Fruit fly (Drosophila melanogaster) whole organism, embryonic: ENCODE results near the gene CG11700.
A peak's percentile ranks its signal among the peaks of the same experiment; 100 is the strongest.

ENCODE experiments used
- Adf1 ChIP-seq: fragments of 200-800 bp; sonication (Bioruptor generic); IDR thresholded peaks from 2 replicates; pipeline ENCODE4 v1.3.6; 2022; ENCODE audit warnings: missing biosample characterization, missing genetic modification characterization
- Bgb ChIP-seq: fragments of 200-800 bp; sonication (Bioruptor generic); IDR thresholded peaks from 2 replicates; pipeline ENCODE4 v1.3.6; 2022; ENCODE audit warnings: missing biosample characterization, missing genetic modification characterization; ENCODE audit not compliant: partially characterized antibody
- CG10209 ChIP-seq: fragments of 200-800 bp; sonication (Bioruptor generic); optimal IDR thresholded peaks from 3 replicates; lab custom pipeline; 2017; ENCODE audit warnings: missing biosample characterization, mild to moderate bottlenecking, missing genetic modification characterization, missing genetic modification reagents
- CG10654 ChIP-seq: fragments of 200-800 bp; sonication (Bioruptor generic); optimal IDR thresholded peaks from 2 replicates; lab custom pipeline; 2016; ENCODE audit warnings: missing biosample characterization, missing genetic modification characterization
- CG10979 ChIP-seq: fragments of 200-800 bp; sonication (Bioruptor generic); optimal IDR thresholded peaks from 2 replicates; lab custom pipeline; 2018; ENCODE audit warnings: missing biosample characterization, mild to moderate bottlenecking, missing genetic modification characterization, moderate library complexity
- CG11504 ChIP-seq: fragments of 200-800 bp; sonication (Bioruptor generic); optimal IDR thresholded peaks from 3 replicates; lab custom pipeline; 2019; ENCODE audit warnings: missing biosample characterization, mild to moderate bottlenecking, missing genetic modification characterization, moderate library complexity
- CG13287 ChIP-seq: fragments of 200-800 bp; sonication (Bioruptor generic); IDR thresholded peaks from 2 replicates; pipeline ENCODE4 v1.3.6; 2022; ENCODE audit warnings: missing biosample characterization, missing genetic modification characterization; ENCODE audit not compliant: partially characterized antibody
- CG13775 ChIP-seq: fragments of 200-800 bp; sonication (Bioruptor generic); optimal IDR thresholded peaks from 3 replicates; lab custom pipeline; 2017; ENCODE audit warnings: missing biosample characterization, mild to moderate bottlenecking, missing genetic modification characterization
- CG14014 ChIP-seq: fragments of 200-800 bp; sonication (Bioruptor generic); IDR thresholded peaks from 2 replicates; pipeline ENCODE4 v1.3.6; 2022; ENCODE audit warnings: missing biosample characterization, missing genetic modification characterization
- CG14441 ChIP-seq: fragments of 200-800 bp; sonication (Bioruptor generic); IDR thresholded peaks from 2 replicates; pipeline ENCODE4 v1.3.6; 2022; ENCODE audit warnings: missing biosample characterization, missing genetic modification characterization
- CG14860 ChIP-seq: fragments of 200-800 bp; sonication (Bioruptor generic); IDR thresholded peaks from 3 replicates; pipeline ENCODE4 v1.3.6; 2022; ENCODE audit warnings: missing biosample characterization, missing genetic modification characterization; ENCODE audit not compliant: partially characterized antibody
- CG15269 ChIP-seq: fragments of 200-800 bp; sonication (Bioruptor generic); optimal IDR thresholded peaks from 2 replicates; lab custom pipeline; 2018; ENCODE audit warnings: missing biosample characterization, mild to moderate bottlenecking, missing genetic modification characterization, moderate library complexity
- CG15601 ChIP-seq: fragments of 200-800 bp; sonication (Bioruptor generic); optimal IDR thresholded peaks from 3 replicates; lab custom pipeline; 2019; ENCODE audit warnings: missing biosample characterization, mild to moderate bottlenecking, missing genetic modification characterization, moderate library complexity
- CG1647 ChIP-seq: fragments of 200-800 bp; sonication (Bioruptor generic); optimal IDR thresholded peaks from 3 replicates; lab custom pipeline; 2016; ENCODE audit warnings: missing biosample characterization, missing genetic modification characterization
- CG17612 ChIP-seq: fragments of 200-800 bp; sonication (Bioruptor generic); IDR thresholded peaks from 2 replicates; pipeline ENCODE4 v1.3.6; 2022; ENCODE audit warnings: missing biosample characterization, missing genetic modification characterization
- CG18619 ChIP-seq: fragments of 200-800 bp; sonication (Bioruptor generic); optimal IDR thresholded peaks from 3 replicates; lab custom pipeline; 2017; ENCODE audit warnings: missing biosample characterization, mild to moderate bottlenecking, missing genetic modification characterization
- CG2129 ChIP-seq: fragments of 200-800 bp; sonication (Bioruptor generic); IDR thresholded peaks from 2 replicates; pipeline ENCODE4 v1.3.6; 2022; ENCODE audit warnings: missing biosample characterization, missing genetic modification characterization; ENCODE audit not compliant: partially characterized antibody
- CG32532 ChIP-seq: fragments of 200-800 bp; sonication (Bioruptor generic); IDR thresholded peaks from 2 replicates; pipeline ENCODE4 v1.3.6; 2022; ENCODE audit warnings: missing biosample characterization, missing genetic modification characterization
- CG33557 ChIP-seq: fragments of 200-800 bp; sonication (Bioruptor generic); optimal IDR thresholded peaks from 2 replicates; lab custom pipeline; 2019; ENCODE audit warnings: missing biosample characterization, mild to moderate bottlenecking, missing genetic modification characterization, moderate library complexity
- CG3726 ChIP-seq: fragments of 200-800 bp; sonication (Bioruptor generic); IDR thresholded peaks from 3 replicates; pipeline ENCODE4, ENCODE4 v1.3.6; 2022; ENCODE audit warnings: missing biosample characterization, missing genetic modification characterization
- CG3995 ChIP-seq: fragments of 200-800 bp; sonication (Bioruptor generic); optimal IDR thresholded peaks from 3 replicates; lab custom pipeline; 2016; ENCODE audit warnings: missing biosample characterization, missing genetic modification characterization
- CG4617 ChIP-seq: fragments of 200-800 bp; sonication (Bioruptor generic); optimal IDR thresholded peaks from 3 replicates; lab custom pipeline; 2016; ENCODE audit warnings: missing biosample characterization, missing genetic modification characterization, borderline replicate concordance
- CG5180 ChIP-seq: fragments of 200-800 bp; sonication (Bioruptor generic); optimal IDR thresholded peaks from 3 replicates; lab custom pipeline; 2017; ENCODE audit warnings: missing biosample characterization, missing genetic modification characterization, mild to moderate bottlenecking, moderate library complexity, missing genetic modification reagents
- CG7745 ChIP-seq: fragments of 200-800 bp; sonication (Bioruptor generic); optimal IDR thresholded peaks from 2 replicates; lab custom pipeline; 2018; ENCODE audit warnings: missing biosample characterization, mild to moderate bottlenecking, missing genetic modification characterization, moderate library complexity
- CG9876 ChIP-seq: fragments of 200-800 bp; sonication (Bioruptor generic); optimal IDR thresholded peaks from 2 replicates; lab custom pipeline; 2016; ENCODE audit warnings: missing biosample characterization, missing genetic modification characterization
- Chrac-16 ChIP-seq: fragments of 200-800 bp; sonication (Bioruptor generic); optimal IDR thresholded peaks from 3 replicates; lab custom pipeline; 2016; ENCODE audit warnings: missing biosample characterization, missing genetic modification characterization
- CoRest ChIP-seq: fragments of 200-800 bp; sonication (Bioruptor generic); optimal IDR thresholded peaks from 3 replicates; lab custom pipeline; 2018; ENCODE audit warnings: missing biosample characterization, mild to moderate bottlenecking, missing genetic modification characterization, moderate library complexity
- Dbx ChIP-seq: fragments of 200-800 bp; sonication (Bioruptor generic); IDR thresholded peaks from 3 replicates; pipeline ENCODE4 v1.3.6; 2022; ENCODE audit warnings: missing biosample characterization, missing genetic modification characterization
- Hr3 ChIP-seq: fragments of 200-800 bp; sonication (Bioruptor generic); optimal IDR thresholded peaks from 3 replicates; lab custom pipeline; 2016; ENCODE audit warnings: missing biosample characterization, missing genetic modification characterization
- Lpt ChIP-seq: fragments of >200 bp; optimal IDR thresholded peaks from 2 replicates; lab custom pipeline; 2018; ENCODE audit warnings: missing biosample characterization, missing genetic modification characterization
- MBD-R2 ChIP-seq: fragments of 200-800 bp; sonication (Bioruptor generic); IDR thresholded peaks from 2 replicates; pipeline ENCODE4 v1.3.6; 2022; ENCODE audit warnings: missing biosample characterization, missing genetic modification characterization
- Max ChIP-seq: fragments of 200-800 bp; sonication (Bioruptor generic); optimal IDR thresholded peaks from 2 replicates; lab custom pipeline; 2016; ENCODE audit warnings: missing biosample characterization, mild to moderate bottlenecking, missing genetic modification characterization
- Xrp1 ChIP-seq: fragments of 200-800 bp; sonication (Bioruptor generic); IDR thresholded peaks from 2 replicates; pipeline ENCODE4 v1.3.6; 2022; ENCODE audit warnings: missing biosample characterization, missing genetic modification characterization
- ac ChIP-seq: fragments of 200-800 bp; sonication (Bioruptor generic); optimal IDR thresholded peaks from 3 replicates; lab custom pipeline; 2017; ENCODE audit warnings: missing biosample characterization, mild to moderate bottlenecking, missing genetic modification characterization
- ash1 ChIP-seq: fragments of 200-800 bp; sonication (Bioruptor generic); optimal IDR thresholded peaks from 2 replicates; lab custom pipeline; 2018; ENCODE audit warnings: missing biosample characterization, mild to moderate bottlenecking, missing genetic modification characterization
- bab2 ChIP-seq: fragments of 200-800 bp; sonication (Bioruptor generic); optimal IDR thresholded peaks from 2 replicates; lab custom pipeline; 2016; ENCODE audit warnings: missing biosample characterization, missing genetic modification characterization
- bcd ChIP-seq: fragments of 200-800 bp; sonication (Bioruptor generic); optimal IDR thresholded peaks from 2 replicates; lab custom pipeline; 2017; ENCODE audit warnings: missing biosample characterization, mild to moderate bottlenecking, missing genetic modification characterization
- crc ChIP-seq: fragments of 200-800 bp; sonication (Bioruptor generic); optimal IDR thresholded peaks from 2 replicates; lab custom pipeline; 2016; ENCODE audit warnings: missing biosample characterization, missing genetic modification characterization
- dan ChIP-seq: fragments of 200-800 bp; sonication (Bioruptor generic); IDR thresholded peaks from 2 replicates; pipeline ENCODE4 v1.3.6; 2022; ENCODE audit warnings: missing biosample characterization, missing genetic modification characterization
- exex ChIP-seq: fragments of 200-800 bp; sonication (Bioruptor generic); optimal IDR thresholded peaks from 4 replicates; lab custom pipeline; 2018; ENCODE audit warnings: missing biosample characterization, mild to moderate bottlenecking, missing genetic modification characterization, moderate library complexity
- gfzf ChIP-seq: fragments of 200-800 bp; sonication (Bioruptor generic); optimal IDR thresholded peaks from 2 replicates; lab custom pipeline; 2016; ENCODE audit warnings: missing biosample characterization, mild to moderate bottlenecking, missing genetic modification characterization, moderate library complexity
- kah ChIP-seq: fragments of 200-800 bp; sonication (Bioruptor generic); optimal IDR thresholded peaks from 2 replicates; lab custom pipeline; 2018; ENCODE audit warnings: missing biosample characterization, mild to moderate bottlenecking, missing genetic modification characterization
- lov ChIP-seq, 2 experiments: fragments of 200-800 bp in 1 of 2; fragments of >200 bp in 1 of 2; sonication (Bioruptor generic) in 1 of 2; IDR thresholded peaks in 1 of 2; optimal IDR thresholded peaks in 1 of 2; 2 replicates in 1 of 2; 3 replicates in 1 of 2; pipeline versions ENCODE4 v1.3.6 to Lab custom; 2017 to 2022; ENCODE audit warnings: missing biosample characterization in 1 of 2, missing genetic modification characterization in 1 of 2
- mld ChIP-seq: fragments of 200-800 bp; sonication (Bioruptor generic); IDR thresholded peaks from 3 replicates; pipeline ENCODE4 v1.3.6; 2022; ENCODE audit warnings: missing biosample characterization, missing genetic modification characterization; ENCODE audit not compliant: partially characterized antibody
- so ChIP-seq: fragments of 200-800 bp; sonication (Bioruptor generic); IDR thresholded peaks from 3 replicates; pipeline ENCODE4 v1.3.6; 2022; ENCODE audit warnings: missing biosample characterization, missing genetic modification characterization
- stc ChIP-seq: fragments of 200-800 bp; sonication (Bioruptor generic); IDR thresholded peaks from 2 replicates; pipeline ENCODE4 v1.3.6; 2022; ENCODE audit warnings: missing biosample characterization, missing genetic modification characterization
- vvl ChIP-seq: fragments of 200-800 bp; sonication (Bioruptor generic); IDR thresholded peaks from 2 replicates; pipeline ENCODE4 v1.3.6; 2022; ENCODE audit warnings: missing biosample characterization, missing genetic modification characterization
- zen ChIP-seq: fragments of 200-800 bp; sonication (Bioruptor generic); optimal IDR thresholded peaks from 3 replicates; lab custom pipeline; 2018; ENCODE audit warnings: missing biosample characterization, mild to moderate bottlenecking, missing genetic modification characterization, moderate library complexity
- zen2 ChIP-seq: fragments of 200-800 bp; sonication (Bioruptor generic); IDR thresholded peaks from 3 replicates; pipeline ENCODE4 v1.3.6; 2022; ENCODE audit warnings: missing biosample characterization, missing genetic modification characterization; ENCODE audit not compliant: partially characterized antibody

Gene CG11700

dm6 chrX:6255414-6255915 is 27.9 kb downstream of the CG11700 start, which contains the start of the genes Rbcn-3A and Spx (continued):
- TF ChIP-seq bab2 (GFP tag; lab: Kevin White, UChicago) (no peak), CG5180 (GFP tag; lab: Kevin White, UChicago) (no peak), exex (tag; lab: Kevin White, UChicago) (no peak), dan (GFP tag; lab: Robert Waterston, UW) (no peak), kah (no peak), Dbx (GFP tag; lab: Robert Waterston, UW) (no peak), CG7745 (tag; lab: Kevin White, UChicago) (no peak), Lpt (no peak), CG2129 (GFP tag; lab: Robert Waterston, UW) (peak; percentile 82), CG10979 (tag; lab: Kevin White, UChicago) (peak; percentile 2), CG10654 (GFP tag; lab: Kevin White, UChicago) (no peak), CG14014 (GFP tag; lab: Robert Waterston, UW) (no peak), so (GFP tag; lab: Robert Waterston, UW) (no peak), CG3726 (GFP tag; lab: Robert Waterston, UW) (no peak), mld (GFP tag; lab: Robert Waterston, UW) (peak; percentile 61; the same call in 2 of the 3 replicates), CG32532 (GFP tag; lab: Robert Waterston, UW) (peak; percentile 47), Adf1 (GFP tag; lab: Robert Waterston, UW) (no peak), CG1647 (GFP tag; lab: Kevin White, UChicago) (no peak), Chrac-16 (no peak), gfzf (peak; percentile 16), ac (GFP tag; lab: Kevin White, UChicago) (no peak), CG14860 (GFP tag; lab: Robert Waterston, UW) (peak; percentile 89), Max (GFP tag; lab: Kevin White, UChicago) (no peak), CG15601 (peak; percentile 29), crc (GFP tag; lab: Kevin White, UChicago) (no peak), stc (GFP tag; lab: Robert Waterston, UW) (no peak), CG9876 (GFP tag; lab: Kevin White, UChicago) (no peak), CG14441 (no peak), CoRest (tag; lab: Kevin White, UChicago) (peak; percentile 69), bcd (GFP tag; lab: Kevin White, UChicago) (no peak), CG15269 (tag; lab: Kevin White, UChicago) (peak; percentile 41), CG33557 (GFP tag; lab: Kevin White, UChicago) (peak; percentile 24), CG11504 (tag; lab: Kevin White, UChicago) (peak; percentile 24), CG4617 (GFP tag; lab: Kevin White, UChicago) (no peak), MBD-R2 (GFP tag; lab: Robert Waterston, UW) (peak; percentile 49), lov (optimal IDR thresholded peaks at IDR 0.05; lab: Kevin White, UChicago) (no peak), lov (GFP tag; IDR thresholded peaks at IDR 0.05; lab: Robert Waterston, UW) (no peak), Xrp1 (GFP tag; lab: Robert Waterston, UW) (peak; percentile 5; the same call in 1 of the 2 replicates), Hr3 (GFP tag; lab: Kevin White, UChicago) (peak; percentile 45), ash1 (GFP tag; lab: Kevin White, UChicago) (no peak), CG3995 (GFP tag; lab: Kevin White, UChicago) (peak; percentile 4), CG13775 (GFP tag; lab: Kevin White, UChicago) (peak; percentile 32), CG17612 (GFP tag; lab: Robert Waterston, UW) (no peak), zen (no peak), CG18619 (peak; percentile 30), vvl (GFP tag; lab: Robert Waterston, UW) (no peak; the same call in 1 of the 2 replicates), CG10209 (GFP tag; lab: Kevin White, UChicago) (no peak), CG13287 (GFP tag; lab: Robert Waterston, UW) (peak; percentile 87), Bgb (GFP tag; lab: Robert Waterston, UW) (peak; percentile 80), zen2 (GFP tag; lab: Robert Waterston, UW) (peak; percentile 64; the same call in 1 of the 3 replicates)
